Worm (Caenorhabditis elegans): ENCODE results near the gene C01G6.9.
A peak's percentile ranks its signal among the peaks of the same experiment; 100 is the strongest.

The C01G6.9 gene

ce11 chrII:9261931-9262562 lies 33.6 kb downstream of the C01G6.9 start, which contains the start of gene aqp-2:
aqp-2 (minus strand) TSS chrII:9261981.
- peak; percentile 72 for TF ChIP-seq hlh-1 (tag; optimal IDR thresholded peaks at IDR 0.05)
- TF ChIP-seq unc-39 (tag; optimal IDR thresholded peaks at IDR 0.05): no peak
- no peak for TF ChIP-seq lsy-2 (tag; optimal IDR thresholded peaks at IDR 0.05)
- TF ChIP-seq bed-3 (GFP tag; optimal IDR thresholded peaks at IDR 0.05): no peak
- peak; percentile 88 for TF ChIP-seq unc-62 (GFP tag; optimal IDR thresholded peaks at IDR 0.05)
- TF ChIP-seq ces-1 (GFP tag; optimal IDR thresholded peaks at IDR 0.05): no peak
- TF ChIP-seq cnd-1 (tag; optimal IDR thresholded peaks at IDR 0.05): no peak
- TF ChIP-seq flh-1 (GFP tag; optimal IDR thresholded peaks at IDR 0.05): no peak
- TF ChIP-seq blmp-1 (tag; optimal IDR thresholded peaks at IDR 0.05): peak; percentile 51
- TF ChIP-seq snpc-4 (tag; optimal IDR thresholded peaks at IDR 0.05): no peak
- peak; percentile 25 for TF ChIP-seq mep-1 (tag; optimal IDR thresholded peaks at IDR 0.05)
- no peak for TF ChIP-seq nhr-76 (tag; optimal IDR thresholded peaks at IDR 0.05)
- peak; percentile 45 for TF ChIP-seq unc-120 (tag; optimal IDR thresholded peaks at IDR 0.05; ENCODE audit: poor library complexity, severe bottlenecking)
- no peak for TF ChIP-seq ztf-11 (tag; optimal IDR thresholded peaks at IDR 0.05)

DNA sequence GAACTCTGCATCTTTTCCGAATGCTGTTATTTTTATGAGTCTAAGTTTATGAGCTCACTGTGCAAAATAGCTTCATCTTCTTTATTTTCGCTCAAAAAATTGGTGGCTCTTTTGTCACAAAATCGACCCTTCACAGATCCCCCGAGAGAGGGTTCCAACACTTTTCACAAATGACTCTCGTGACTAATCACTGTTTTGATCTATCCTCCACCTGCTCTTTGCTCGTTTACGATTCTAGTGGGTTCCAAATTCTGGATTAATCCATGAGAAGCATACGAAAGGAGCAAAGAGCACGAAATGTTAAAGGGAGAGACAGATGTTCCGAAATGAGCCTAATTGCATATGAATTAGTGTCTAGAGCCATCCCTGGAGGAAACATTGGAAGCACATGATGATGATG lies 34.2 kb downstream of the C01G6.9 start:
- no peak for TF ChIP-seq ceh-39 (tag; optimal IDR thresholded peaks at IDR 0.05)
- TF ChIP-seq ces-1 (GFP tag; optimal IDR thresholded peaks at IDR 0.05): peak; percentile 78
- TF ChIP-seq lin-32 (GFP tag; optimal IDR thresholded peaks at IDR 0.05): peak; percentile 23

DNA sequence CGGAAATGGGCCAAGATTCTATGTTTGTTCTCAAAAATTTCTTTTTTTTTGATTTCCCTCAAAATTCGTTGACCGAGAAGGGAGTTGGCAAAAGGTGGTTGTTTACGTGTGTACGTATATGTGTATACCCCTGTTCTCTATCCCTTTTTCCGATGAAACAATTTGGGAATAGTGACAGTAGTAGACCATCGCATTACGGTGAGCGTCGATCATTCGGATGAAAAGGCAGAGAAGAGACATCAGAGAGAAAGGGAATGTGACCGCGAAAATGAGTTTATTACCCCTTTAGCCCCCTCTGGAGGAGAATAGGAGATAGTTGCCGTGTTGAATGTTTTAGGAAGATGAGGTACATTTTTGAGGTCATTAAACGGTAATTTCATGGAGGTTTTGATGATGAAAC lies 35.6 kb downstream of the C01G6.9 start:
- TF ChIP-seq ceh-83 (GFP tag; optimal IDR thresholded peaks at IDR 0.05) (no peak), blmp-1 (tag; optimal IDR thresholded peaks at IDR 0.05) (peak; percentile 34), nhr-237 (tag; optimal IDR thresholded peaks at IDR 0.05) (no peak), ces-1 (GFP tag; optimal IDR thresholded peaks at IDR 0.05) (no peak), nhr-76 (tag; optimal IDR thresholded peaks at IDR 0.05) (no peak), tbx-8 (GFP tag; optimal IDR thresholded peaks at IDR 0.05) (no peak), ham-2 (GFP tag; optimal IDR thresholded peaks at IDR 0.05) (peak; percentile 29), hlh-1 (tag; optimal IDR thresholded peaks at IDR 0.05) (no peak), flh-1 (GFP tag; optimal IDR thresholded peaks at IDR 0.05) (no peak), ztf-11 (tag; optimal IDR thresholded peaks at IDR 0.05) (no peak), elt-3 (tag; optimal IDR thresholded peaks at IDR 0.05) (no peak), unc-120 (tag; optimal IDR thresholded peaks at IDR 0.05; ENCODE audit: poor library complexity, severe bottlenecking) (no peak), drap-1 (GFP tag; optimal IDR thresholded peaks at IDR 0.05) (no peak), pha-4 (tag; optimal IDR thresholded peaks at IDR 0.05) (no peak)

DNA sequence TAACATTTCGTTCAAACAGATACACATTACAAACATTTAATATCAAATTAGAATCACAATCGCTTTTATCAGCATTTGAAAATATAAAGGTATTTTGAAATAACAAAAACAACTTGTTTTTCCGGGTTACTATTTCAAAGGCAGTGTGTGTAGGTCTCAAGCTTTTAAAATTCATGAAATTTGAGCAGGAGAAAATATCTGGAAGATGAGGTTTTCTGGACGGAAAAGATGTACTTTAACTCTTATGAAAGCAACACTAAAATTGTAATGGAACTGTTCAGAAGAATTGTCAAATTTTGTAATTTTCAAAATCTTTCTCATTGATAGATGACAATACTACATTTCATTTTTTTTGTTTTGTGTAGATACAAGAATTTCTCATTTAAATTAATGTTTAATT lies 37.1 kb downstream of the C01G6.9 start:
- TF ChIP-seq ceh-83 (GFP tag; optimal IDR thresholded peaks at IDR 0.05) (peak; percentile 52), mab-5 (tag; optimal IDR thresholded peaks at IDR 0.05) (no peak)

DNA sequence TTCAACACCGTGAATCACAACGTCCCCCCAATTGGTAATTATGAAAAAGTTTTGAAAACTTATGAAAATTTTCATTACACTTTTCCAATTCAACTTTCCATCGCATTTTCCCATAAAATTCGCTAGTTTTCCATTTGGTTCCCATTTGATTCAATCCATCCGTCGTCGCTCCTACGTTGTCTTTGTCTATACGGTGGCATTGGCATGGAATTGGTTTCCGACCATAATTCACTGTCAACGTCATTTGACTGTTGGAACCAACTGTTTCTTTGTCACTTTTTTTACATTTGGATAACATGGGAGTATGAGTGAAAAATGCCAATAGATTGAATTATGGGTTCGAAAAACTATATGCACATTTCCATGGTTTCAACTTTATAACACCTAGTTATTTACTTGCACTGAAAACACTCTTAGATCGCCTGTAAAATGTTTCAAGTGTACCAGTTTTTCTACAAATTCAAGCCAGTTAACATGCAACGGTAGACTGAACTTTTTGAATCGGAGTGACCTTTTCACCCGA lies 37.5 kb downstream of the C01G6.9 start:
- TF ChIP-seq unc-120 (tag; optimal IDR thresholded peaks at IDR 0.05; ENCODE audit: poor library complexity, severe bottlenecking) (no peak), bed-3 (GFP tag; optimal IDR thresholded peaks at IDR 0.05) (no peak), M03D4.4 (tag; optimal IDR thresholded peaks at IDR 0.05) (peak; percentile 23), sptf-1 (tag; optimal IDR thresholded peaks at IDR 0.05) (peak; percentile 35), elt-3 (tag; optimal IDR thresholded peaks at IDR 0.05) (no peak), lin-13 (tag; optimal IDR thresholded peaks at IDR 0.05) (no peak), ceh-43 (GFP tag; optimal IDR thresholded peaks at IDR 0.05) (no peak), mep-1 (tag; optimal IDR thresholded peaks at IDR 0.05) (no peak), mab-5 (tag; optimal IDR thresholded peaks at IDR 0.05) (no peak), snpc-4 (tag; optimal IDR thresholded peaks at IDR 0.05) (no peak), nhr-237 (tag; optimal IDR thresholded peaks at IDR 0.05) (no peak), mls-2 (tag; optimal IDR thresholded peaks at IDR 0.05) (peak; percentile 24), nhr-12 (tag; optimal IDR thresholded peaks at IDR 0.05) (no peak), ceh-39 (tag; optimal IDR thresholded peaks at IDR 0.05) (no peak), hlh-1 (tag; optimal IDR thresholded peaks at IDR 0.05) (no peak), ces-1 (GFP tag; optimal IDR thresholded peaks at IDR 0.05) (peak; percentile 9), unc-62 (GFP tag; optimal IDR thresholded peaks at IDR 0.05) (no peak), lin-32 (GFP tag; optimal IDR thresholded peaks at IDR 0.05) (no peak), cnd-1 (tag; optimal IDR thresholded peaks at IDR 0.05) (peak; percentile 22), elt-1 (tag; optimal IDR thresholded peaks at IDR 0.05; ENCODE audit: borderline replicate concordance, insufficient read depth) (no peak), pha-4 (tag; optimal IDR thresholded peaks at IDR 0.05) (no peak), nhr-76 (tag; optimal IDR thresholded peaks at IDR 0.05) (no peak), ceh-83 (GFP tag; optimal IDR thresholded peaks at IDR 0.05) (peak; percentile 70)

Data from whole organism, mixed stage, embryonic.